Fruit fly (Drosophila melanogaster): Measurements from ENCODE around the gene nej.

Gene nej

DNA sequence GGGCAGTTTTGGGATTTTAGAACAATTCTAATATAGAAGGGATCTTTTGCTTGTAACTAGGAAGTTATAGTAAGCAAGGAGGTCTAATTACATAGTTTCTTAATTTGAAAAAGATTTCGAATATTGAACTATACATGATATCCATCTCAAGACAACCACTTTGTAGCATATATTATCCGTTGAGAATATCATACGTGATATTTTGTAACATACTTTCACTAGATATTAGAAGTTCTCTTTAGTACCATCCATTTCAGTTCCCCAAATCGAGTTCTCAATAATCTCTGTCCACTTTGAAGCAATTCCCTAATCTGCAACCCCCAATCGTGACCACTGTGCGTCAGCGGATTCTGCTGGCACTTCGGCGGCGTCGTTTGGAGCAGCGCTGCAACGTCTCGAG lies 71.4 kb downstream of the nej start (continued):
- TF ChIP-seq Max (GFP tag; optimal IDR thresholded peaks at IDR 0.05) (no peak), CG8089 (GFP tag; optimal IDR thresholded peaks at IDR 0.05) (no peak), CG17361 (GFP tag; IDR thresholded peaks at IDR 0.05) (peak; percentile 70; the same call in 2 of the 3 replicates), CG32767 (GFP tag; IDR thresholded peaks at IDR 0.05) (no peak), CG15514 (GFP tag; optimal IDR thresholded peaks at IDR 0.05) (no peak), CG17568 (GFP tag; optimal IDR thresholded peaks at IDR 0.05) (no peak), al (GFP tag; IDR thresholded peaks at IDR 0.05) (no peak), Six4 (GFP tag; optimal IDR thresholded peaks at IDR 0.05) (no peak), Atf3 (GFP tag; optimal IDR thresholded peaks at IDR 0.05) (no peak), tio (GFP tag; optimal IDR thresholded peaks at IDR 0.05) (no peak), D19A (tag; optimal IDR thresholded peaks at IDR 0.05) (peak; percentile 30), pan (optimal IDR thresholded peaks at IDR 0.05) (no peak), pan (GFP tag; optimal IDR thresholded peaks at IDR 0.05 in 1 of 2, IDR thresholded peaks at IDR 0.05 in 1 of 2) (peak in 1 of 2 experiments; percentile 5), Meics (GFP tag; optimal IDR thresholded peaks at IDR 0.05) (no peak), B-H1 (GFP tag; IDR thresholded peaks at IDR 0.05) (no peak), bsh (GFP tag; optimal IDR thresholded peaks at IDR 0.05) (peak in 1 of 2 experiments; percentile 36), CG8359 (GFP tag; optimal IDR thresholded peaks at IDR 0.05; ENCODE audit: borderline replicate concordance) (no peak), ac (GFP tag; optimal IDR thresholded peaks at IDR 0.05) (no peak), chinmo (GFP tag; IDR thresholded peaks at IDR 0.05; ENCODE audit: partially characterized antibody) (no peak), pita (GFP tag; optimal IDR thresholded peaks at IDR 0.05) (no peak), tll (GFP tag; optimal IDR thresholded peaks at IDR 0.05) (no peak), maf-S (GFP tag; optimal IDR thresholded peaks at IDR 0.05) (no peak), CG12071 (GFP tag; optimal IDR thresholded peaks at IDR 0.05) (no peak), CG7745 (tag; optimal IDR thresholded peaks at IDR 0.05) (no peak), Taf1 (GFP tag; IDR thresholded peaks at IDR 0.05) (no peak), CG17802 (tag; optimal IDR thresholded peaks at IDR 0.05) (no peak), Dip2 (GFP tag; IDR thresholded peaks at IDR 0.05) (no peak), Med (GFP tag) (peak; percentile 51), Gsc (GFP tag; IDR thresholded peaks at IDR 0.05) (no peak), Fer2 (tag; optimal IDR thresholded peaks at IDR 0.05) (no peak), ftz-f1 (GFP tag; optimal IDR thresholded peaks at IDR 0.05) (no peak), CoRest (tag; optimal IDR thresholded peaks at IDR 0.05) (peak; percentile 1), schlank (tag; optimal IDR thresholded peaks at IDR 0.05) (no peak), en (GFP tag; optimal IDR thresholded peaks at IDR 0.05) (no peak), CG32772 (GFP tag; IDR thresholded peaks at IDR 0.05) (peak; percentile 50; the same call in 1 of the 2 replicates), CG4360 (GFP tag; IDR thresholded peaks at IDR 0.05) (no peak), CG2120 (GFP tag; optimal IDR thresholded peaks at IDR 0.05) (no peak), CG15011 (GFP tag; optimal IDR thresholded peaks at IDR 0.05) (no peak), CG11560 (tag; IDR thresholded peaks at IDR 0.05) (no peak), sqz (GFP tag; optimal IDR thresholded peaks at IDR 0.05) (no peak), Rx (GFP tag; IDR thresholded peaks at IDR 0.05) (no peak), pb (GFP tag; optimal IDR thresholded peaks at IDR 0.05) (no peak), trem (tag; optimal IDR thresholded peaks at IDR 0.05) (no peak), CG31441 (GFP tag; IDR thresholded peaks at IDR 0.05) (peak; percentile 38), CG16779 (GFP tag; IDR thresholded peaks at IDR 0.05) (no peak), pros (GFP tag; optimal IDR thresholded peaks at IDR 0.05) (no peak), Spps (tag; optimal IDR thresholded peaks at IDR 0.05) (no peak), salm (tag; optimal IDR thresholded peaks at IDR 0.05) (no peak), Blimp-1 (GFP tag; optimal IDR thresholded peaks at IDR 0.05) (no peak), CG11093 (GFP tag; IDR thresholded peaks at IDR 0.05) (no peak), CG12155 (GFP tag; optimal IDR thresholded peaks at IDR 0.05) (no peak), gcm (GFP tag; optimal IDR thresholded peaks at IDR 0.05) (peak; percentile 19)

Data from whole organism, embryonic.